Fruit fly (Drosophila melanogaster) whole organism, embryonic: ENCODE measurements around the gene CG5096.

ENCODE experiments used
- B-H1 ChIP-seq: fragments of 200-800 bp; sonication (Bioruptor generic); IDR thresholded peaks from 3 replicates; pipeline ENCODE4 v1.3.6; 2022; ENCODE audit warnings: missing biosample characterization, missing genetic modification characterization
- Bteb2 ChIP-seq: fragments of 200-800 bp; sonication (Bioruptor generic); optimal IDR thresholded peaks from 2 replicates; lab custom pipeline; 2016; ENCODE audit warnings: missing biosample characterization, missing genetic modification characterization
- CG1024 ChIP-seq: fragments of 200-800 bp; sonication (Bioruptor generic); IDR thresholded peaks from 2 replicates; pipeline ENCODE4 v1.3.6; 2022; ENCODE audit warnings: missing biosample characterization, missing genetic modification characterization
- CG10267 ChIP-seq: fragments of 200-800 bp; sonication (Bioruptor generic); optimal IDR thresholded peaks from 2 replicates; lab custom pipeline; 2018; ENCODE audit warnings: missing biosample characterization, mild to moderate bottlenecking, missing genetic modification characterization, moderate library complexity
- CG11456 ChIP-seq: fragments of 200-800 bp; sonication (Bioruptor generic); IDR thresholded peaks from 3 replicates; pipeline ENCODE4 v1.3.6; 2022; ENCODE audit warnings: missing biosample characterization, missing genetic modification characterization
- CG12391 ChIP-seq: fragments of 200-800 bp; sonication (Bioruptor generic); optimal IDR thresholded peaks from 3 replicates; lab custom pipeline; 2018; ENCODE audit warnings: missing biosample characterization, mild to moderate bottlenecking, missing genetic modification characterization, moderate library complexity
- CG12659 ChIP-seq: fragments of 200-800 bp; sonication (Bioruptor generic); optimal IDR thresholded peaks from 3 replicates; lab custom pipeline; 2017; ENCODE audit warnings: mild to moderate bottlenecking, missing biosample characterization, missing genetic modification reagents, missing genetic modification characterization
- CG12744 ChIP-seq: fragments of 200-800 bp; sonication (Bioruptor generic); optimal IDR thresholded peaks from 2 replicates; lab custom pipeline; 2016; ENCODE audit warnings: missing biosample characterization, missing genetic modification characterization
- CG13624 ChIP-seq: fragments of 200-800 bp; sonication (Bioruptor generic); optimal IDR thresholded peaks from 2 replicates; lab custom pipeline; 2016; ENCODE audit warnings: missing biosample characterization, missing genetic modification characterization
- CG14014 ChIP-seq: fragments of 200-800 bp; sonication (Bioruptor generic); IDR thresholded peaks from 2 replicates; pipeline ENCODE4 v1.3.6; 2022; ENCODE audit warnings: missing biosample characterization, missing genetic modification characterization
- CG1529 ChIP-seq: fragments of 200-800 bp; sonication (Bioruptor generic); optimal IDR thresholded peaks from 3 replicates; lab custom pipeline; 2018; ENCODE audit warnings: missing biosample characterization, missing genetic modification characterization
- CG17385 ChIP-seq: fragments of 200-800 bp; sonication (Bioruptor generic); optimal IDR thresholded peaks from 3 replicates; lab custom pipeline; 2018; ENCODE audit warnings: missing biosample characterization, mild to moderate bottlenecking, missing genetic modification characterization
- CG17912 ChIP-seq: fragments of 200-800 bp; sonication (Bioruptor generic); optimal IDR thresholded peaks from 2 replicates; lab custom pipeline; 2018; ENCODE audit warnings: missing biosample characterization, mild to moderate bottlenecking, missing genetic modification characterization
- CG30020 ChIP-seq: fragments of 200-800 bp; optimal IDR thresholded peaks from 2 replicates; lab custom pipeline; 2019; ENCODE audit warnings: missing biosample characterization, mild to moderate bottlenecking, missing genetic modification characterization, moderate library complexity
- CG30431 ChIP-seq: fragments of 200-800 bp; sonication (Bioruptor generic); optimal IDR thresholded peaks from 2 replicates; lab custom pipeline; 2017; ENCODE audit warnings: missing biosample characterization, missing genetic modification characterization
- CG3065 ChIP-seq: fragments of 200-800 bp; sonication (Bioruptor generic); optimal IDR thresholded peaks from 2 replicates; lab custom pipeline; 2016; ENCODE audit warnings: missing biosample characterization, missing genetic modification characterization
- CG33557 ChIP-seq: fragments of 200-800 bp; sonication (Bioruptor generic); optimal IDR thresholded peaks from 2 replicates; lab custom pipeline; 2019; ENCODE audit warnings: missing biosample characterization, mild to moderate bottlenecking, missing genetic modification characterization, moderate library complexity
- CG34422 ChIP-seq: fragments of 200-800 bp; sonication (Bioruptor generic); IDR thresholded peaks from 3 replicates; pipeline ENCODE4 v1.3.6; 2022; ENCODE audit warnings: missing biosample characterization, missing genetic modification characterization
- CG5953 ChIP-seq: fragments of 200-800 bp; sonication (Bioruptor generic); IDR thresholded peaks from 2 replicates; pipeline ENCODE4 v1.3.6; 2022; ENCODE audit warnings: missing biosample characterization, missing genetic modification characterization
- CG9215 ChIP-seq: fragments of 200-800 bp; sonication (Bioruptor generic); IDR thresholded peaks from 2 replicates; pipeline ENCODE4 v1.3.6; 2022; ENCODE audit warnings: missing biosample characterization, missing genetic modification characterization
- CG9817 ChIP-seq: fragments of 200-800 bp; sonication (Bioruptor generic); optimal IDR thresholded peaks from 2 replicates; lab custom pipeline; 2018; ENCODE audit warnings: missing biosample characterization, mild to moderate bottlenecking, missing genetic modification characterization, moderate library complexity
- D19A ChIP-seq: fragments of 200-800 bp; optimal IDR thresholded peaks from 3 replicates; lab custom pipeline; 2019; ENCODE audit warnings: missing biosample characterization, mild to moderate bottlenecking, missing genetic modification characterization, moderate library complexity
- D19B ChIP-seq: fragments of 200-800 bp; sonication (Bioruptor generic); optimal IDR thresholded peaks from 2 replicates; lab custom pipeline; 2017; ENCODE audit warnings: missing biosample characterization, mild to moderate bottlenecking, missing genetic modification characterization
- Doc2 ChIP-seq: fragments of 200-800 bp; sonication (Bioruptor generic); IDR thresholded peaks from 2 replicates; pipeline ENCODE4 v1.3.6; 2022; ENCODE audit warnings: missing biosample characterization, missing genetic modification characterization
- Fer1 ChIP-seq: fragments of 200-800 bp; sonication (Bioruptor generic); optimal IDR thresholded peaks from 2 replicates; lab custom pipeline; 2017; ENCODE audit warnings: missing biosample characterization, mild to moderate bottlenecking, missing genetic modification characterization
- Fer3 ChIP-seq: fragments of 200-800 bp; sonication (Bioruptor generic); optimal IDR thresholded peaks from 2 replicates; lab custom pipeline; 2018; ENCODE audit warnings: missing biosample characterization, mild to moderate bottlenecking, missing genetic modification characterization, moderate library complexity
- HHEX ChIP-seq: fragments of 200-800 bp; sonication (Bioruptor generic); optimal IDR thresholded peaks from 3 replicates; lab custom pipeline; 2017; ENCODE audit warnings: missing biosample characterization, mild to moderate bottlenecking, missing genetic modification characterization, missing genetic modification reagents
- Hey ChIP-seq: fragments of 200-800 bp; sonication (Bioruptor generic); optimal IDR thresholded peaks from 3 replicates; lab custom pipeline; 2018; ENCODE audit warnings: missing biosample characterization, mild to moderate bottlenecking, missing genetic modification characterization
- Hmx ChIP-seq: fragments of 200-800 bp; sonication (Bioruptor generic); optimal IDR thresholded peaks from 2 replicates; lab custom pipeline; 2016; ENCODE audit warnings: missing biosample characterization, missing genetic modification characterization
- Hsf ChIP-seq: fragments of 200-800 bp; sonication (Bioruptor generic); optimal IDR thresholded peaks from 3 replicates; lab custom pipeline; 2016; ENCODE audit warnings: missing biosample characterization, missing genetic modification characterization
- Oli ChIP-seq: fragments of 200-800 bp; sonication (Bioruptor generic); optimal IDR thresholded peaks from 2 replicates; lab custom pipeline; 2018; ENCODE audit warnings: missing biosample characterization, mild to moderate bottlenecking, missing genetic modification characterization, moderate library complexity
- Opbp ChIP-seq: fragments of 200-800 bp; sonication (Bioruptor generic); IDR thresholded peaks from 3 replicates; pipeline ENCODE4 v1.3.6; 2022; ENCODE audit warnings: missing biosample characterization, missing genetic modification characterization; ENCODE audit not compliant: partially characterized antibody
- Sin3A ChIP-seq: fragments of >200 bp; optimal IDR thresholded peaks from 2 replicates; lab custom pipeline; 2018
- Sry-β ChIP-seq: fragments of 200-800 bp; sonication (Bioruptor generic); optimal IDR thresholded peaks from 2 replicates; lab custom pipeline; 2018; ENCODE audit warnings: missing biosample characterization, mild to moderate bottlenecking, missing genetic modification characterization, moderate library complexity
- Ssrp ChIP-seq: fragments of 200-800 bp; sonication (Bioruptor generic); optimal IDR thresholded peaks from 2 replicates; lab custom pipeline; 2018; ENCODE audit warnings: missing biosample characterization, mild to moderate bottlenecking, missing genetic modification characterization, moderate library complexity
- btn ChIP-seq: fragments of 200-800 bp; sonication (Bioruptor generic); optimal IDR thresholded peaks from 2 replicates; lab custom pipeline; 2016; ENCODE audit warnings: missing biosample characterization, missing genetic modification characterization
- cwo ChIP-seq: fragments of 200-800 bp; sonication (Bioruptor generic); optimal IDR thresholded peaks from 3 replicates; lab custom pipeline; 2017; ENCODE audit warnings: missing biosample characterization, missing genetic modification characterization, mild to moderate bottlenecking, moderate library complexity, missing genetic modification reagents
- dpn ChIP-seq, 2 experiments: fragments of 200-800 bp; sonication (Bioruptor generic); optimal IDR thresholded peaks; 3 replicates each; lab custom pipeline; 2016; ENCODE audit warnings: missing biosample characterization in 2 of 2, missing genetic modification characterization in 2 of 2
- emc ChIP-seq: fragments of 200-800 bp; sonication (Bioruptor generic); optimal IDR thresholded peaks from 2 replicates; lab custom pipeline; 2016; ENCODE audit warnings: missing biosample characterization, missing genetic modification characterization
- esg ChIP-seq: fragments of 200-800 bp; sonication (Bioruptor generic); conservative IDR thresholded peaks from 2 replicates; pipeline ENCODE4 v1.3.6; 2022; ENCODE audit warnings: missing biosample characterization, missing genetic modification characterization
- fd3F ChIP-seq: fragments of 200-800 bp; sonication (Bioruptor generic); optimal IDR thresholded peaks from 2 replicates; lab custom pipeline; 2018; ENCODE audit warnings: missing biosample characterization, mild to moderate bottlenecking, missing genetic modification characterization, moderate library complexity
- ftz-f1 ChIP-seq: fragments of 200-800 bp; sonication (Bioruptor generic); optimal IDR thresholded peaks from 2 replicates; lab custom pipeline; 2016; ENCODE audit warnings: missing biosample characterization, missing genetic modification characterization
- gfzf ChIP-seq: fragments of 200-800 bp; sonication (Bioruptor generic); optimal IDR thresholded peaks from 2 replicates; lab custom pipeline; 2016; ENCODE audit warnings: missing biosample characterization, mild to moderate bottlenecking, missing genetic modification characterization, moderate library complexity
- hth ChIP-seq: fragments of >200 bp; optimal IDR thresholded peaks from 2 replicates; lab custom pipeline; 2017; ENCODE audit warnings: inconsistent platforms
- ind ChIP-seq: fragments of 200-800 bp; sonication (Bioruptor generic); optimal IDR thresholded peaks from 3 replicates; lab custom pipeline; 2016; ENCODE audit warnings: missing biosample characterization, missing genetic modification characterization
- insv ChIP-seq, 2 experiments: fragments of 200-800 bp; sonication (Bioruptor generic); optimal IDR thresholded peaks; 3 replicates each; lab custom pipeline; 2016 to 2018; ENCODE audit warnings: missing biosample characterization in 2 of 2, missing genetic modification characterization in 2 of 2
- slbo ChIP-seq: fragments of 200-800 bp; sonication (Bioruptor generic); IDR thresholded peaks from 2 replicates; pipeline ENCODE4 v1.3.6; 2022; ENCODE audit warnings: missing biosample characterization, missing genetic modification characterization
- stc ChIP-seq: fragments of 200-800 bp; sonication (Bioruptor generic); IDR thresholded peaks from 2 replicates; pipeline ENCODE4 v1.3.6; 2022; ENCODE audit warnings: missing biosample characterization, missing genetic modification characterization
- tna ChIP-seq: fragments of 200-800 bp; sonication (Bioruptor generic); IDR thresholded peaks from 2 replicates; pipeline ENCODE4 v1.3.6; 2022; ENCODE audit warnings: missing biosample characterization, missing genetic modification characterization; ENCODE audit not compliant: partially characterized antibody
- unc-4 ChIP-seq: fragments of 200-800 bp; sonication (Bioruptor generic); IDR thresholded peaks from 2 replicates; pipeline ENCODE4 v1.3.6; 2022; ENCODE audit warnings: missing biosample characterization, missing genetic modification characterization; ENCODE audit not compliant: partially characterized antibody
- zen ChIP-seq: fragments of 200-800 bp; sonication (Bioruptor generic); optimal IDR thresholded peaks from 3 replicates; lab custom pipeline; 2018; ENCODE audit warnings: missing biosample characterization, mild to moderate bottlenecking, missing genetic modification characterization, moderate library complexity

Gene CG5096

DNA sequence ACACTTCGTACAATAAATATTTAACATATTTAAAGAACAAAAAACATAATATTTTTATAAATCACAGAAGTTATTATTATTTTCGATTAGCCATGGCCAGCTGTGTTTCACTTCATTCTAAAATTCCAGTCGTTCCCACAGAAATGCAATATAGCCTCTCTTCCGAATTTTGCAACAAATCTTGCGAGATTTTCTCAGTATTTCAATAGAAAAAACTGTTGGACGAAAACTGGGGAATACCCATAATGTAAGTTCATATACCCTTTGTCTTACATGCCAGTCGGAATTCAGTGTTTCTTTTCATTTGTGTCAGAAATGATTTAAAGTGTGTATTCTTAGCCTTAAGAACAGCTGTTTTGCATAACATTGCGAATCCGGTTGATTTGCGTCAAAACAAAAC lies 25.6 kb upstream of the CG5096 start, which contains the start of the genes CtsL4 and ClpP (continued):
- TF ChIP-seq CG17912 (GFP tag; lab: Kevin White, UChicago) (peak; percentile 23), CG33557 (GFP tag; lab: Kevin White, UChicago) (peak; percentile 36), CG5953 (GFP tag; lab: Robert Waterston, UW) (no peak), CG14014 (GFP tag; lab: Robert Waterston, UW) (no peak), Hey (tag; lab: Kevin White, UChicago) (no peak), stc (GFP tag; lab: Robert Waterston, UW) (0 out of 2 replicates have a peak, but pooled peaks have one; percentile 23), B-H1 (GFP tag; lab: Robert Waterston, UW) (no peak; the same call in 2 of the 3 replicates), unc-4 (GFP tag; lab: Robert Waterston, UW) (no peak), ind (GFP tag; lab: Kevin White, UChicago) (peak; percentile 49), Fer3 (tag; lab: Kevin White, UChicago) (peak; percentile 26), hth (lab: Kevin White, UChicago) (no peak), Doc2 (no peak), fd3F (GFP tag; lab: Kevin White, UChicago) (peak; percentile 42), Opbp (GFP tag; lab: Robert Waterston, UW) (no peak), Fer1 (GFP tag; lab: Kevin White, UChicago) (peak; percentile 15), CG13624 (GFP tag; lab: Kevin White, UChicago) (no peak), CG1529 (GFP tag; lab: Kevin White, UChicago) (no peak), CG30431 (GFP tag; lab: Kevin White, UChicago) (no peak), D19B (GFP tag; lab: Kevin White, UChicago) (peak; percentile 81), CG3065 (no peak), HHEX (GFP tag; lab: Kevin White, UChicago) (peak; percentile 27), gfzf (GFP tag; lab: Kevin White, UChicago) (peak; percentile 35), cwo (GFP tag; lab: Kevin White, UChicago) (no peak), btn (no peak), slbo (peak; percentile 76), CG1024 (GFP tag; lab: Robert Waterston, UW) (peak; percentile 95), CG12744 (GFP tag; lab: Kevin White, UChicago) (no peak), dpn (GFP tag; optimal IDR thresholded peaks at IDR 0.05; lab: Kevin White, UChicago) (peak; percentile 53 to 67), Hsf (GFP tag; lab: Kevin White, UChicago) (peak; percentile 59), insv (GFP tag; optimal IDR thresholded peaks at IDR 0.05; lab: Kevin White, UChicago) (peak in 1 of 2 experiments; percentile 9), CG9817 (tag; lab: Kevin White, UChicago) (peak; percentile 34), CG17385 (peak; percentile 39), tna (GFP tag; lab: Robert Waterston, UW) (no peak), CG12391 (tag; lab: Kevin White, UChicago) (peak; percentile 64), CG12659 (GFP tag; lab: Kevin White, UChicago) (peak; percentile 76), Ssrp (tag; lab: Kevin White, UChicago) (peak; percentile 8), ftz-f1 (GFP tag; lab: Kevin White, UChicago) (no peak), CG30020 (peak; percentile 100), Bteb2 (GFP tag; lab: Kevin White, UChicago) (peak; percentile 24), esg (GFP tag; lab: Robert Waterston, UW) (no peak), CG10267 (tag; lab: Kevin White, UChicago) (peak; percentile 32), zen (peak; percentile 46), Sin3A (lab: Kevin White, UChicago) (no peak), emc (GFP tag; lab: Kevin White, UChicago) (no peak), D19A (tag; lab: Kevin White, UChicago) (peak; percentile 74), CG9215 (GFP tag; lab: Robert Waterston, UW) (no peak), Sry-β (peak; percentile 21), Oli (peak; percentile 45), CG34422 (GFP tag; lab: Robert Waterston, UW) (peak; percentile 65; the same call in 1 of the 3 replicates), CG11456 (GFP tag; lab: Robert Waterston, UW) (peak; percentile 35; the same call in 1 of the 3 replicates), Hmx (no peak)
